Fruit fly (Drosophila melanogaster) whole organism, adult: ENCODE results near the gene mio.

Experiments used
- CG12768 ChIP-seq: fragments of 200-800 bp; sonication (Bioruptor generic); optimal IDR thresholded peaks from 2 replicates; lab custom pipeline; 2017; ENCODE audit warnings: missing biosample characterization, missing genetic modification characterization, mild to moderate bottlenecking, moderate library complexity, missing genetic modification reagents
- CG5204 ChIP-seq: fragments of 200-800 bp; sonication (Bioruptor generic); optimal IDR thresholded peaks from 2 replicates; lab custom pipeline; 2016; ENCODE audit warnings: missing biosample characterization, missing genetic modification characterization
- CG7045 ChIP-seq: fragments of 200-800 bp; sonication (Bioruptor generic); optimal IDR thresholded peaks from 2 replicates; lab custom pipeline; 2017; ENCODE audit warnings: missing biosample characterization, mild to moderate bottlenecking, missing genetic modification characterization
- Crg-1 ChIP-seq: fragments of 200-800 bp; sonication (Bioruptor generic); optimal IDR thresholded peaks from 2 replicates; lab custom pipeline; 2016; ENCODE audit warnings: missing biosample characterization, missing genetic modification characterization
- bab1 ChIP-seq: fragments of 200-800 bp; sonication (Bioruptor generic); optimal IDR thresholded peaks from 3 replicates; lab custom pipeline; 2019; ENCODE audit warnings: missing biosample characterization, mild to moderate bottlenecking, missing genetic modification characterization, moderate library complexity
- cnc ChIP-seq, 2 experiments: fragments of >200 bp; optimal IDR thresholded peaks; 2 replicates each; lab custom pipeline; 2017
- ovo ChIP-seq: fragments of 200-800 bp; sonication (Bioruptor generic); optimal IDR thresholded peaks from 2 replicates; lab custom pipeline; 2016; ENCODE audit warnings: missing biosample characterization, missing genetic modification characterization
- toe ChIP-seq: fragments of 200-800 bp; sonication (Bioruptor generic); optimal IDR thresholded peaks from 2 replicates; lab custom pipeline; 2016; ENCODE audit warnings: missing biosample characterization, missing genetic modification characterization

dm6 chr2L:2192123-2192601, 24.9 kb upstream of the mio start, which contains the start of gene CG10874:
- TF ChIP-seq cnc (optimal IDR thresholded peaks at IDR 0.05; lab: Kevin White, UChicago) (no peak), CG5204 (GFP tag; lab: Kevin White, UChicago) (no peak), Crg-1 (peak; percentile 29), toe (GFP tag; lab: Kevin White, UChicago) (no peak), bab1 (GFP tag; lab: Kevin White, UChicago) (peak; percentile 67), CG12768 (GFP tag; lab: Kevin White, UChicago) (no peak), ovo (no peak), CG7045 (no peak)
